Fruit fly (Drosophila melanogaster) whole organism, embryonic: ENCODE results near the gene Bx42.
A peak's percentile ranks its signal among the peaks of the same experiment; 100 is the strongest.

Experiments
- CG1233 ChIP-seq: fragments of 200-800 bp; sonication (Bioruptor generic); optimal IDR thresholded peaks from 4 replicates; lab custom pipeline; 2018; ENCODE audit warnings: missing biosample characterization, mild to moderate bottlenecking, missing genetic modification characterization
- CG12391 ChIP-seq: fragments of 200-800 bp; sonication (Bioruptor generic); optimal IDR thresholded peaks from 3 replicates; lab custom pipeline; 2018; ENCODE audit warnings: missing biosample characterization, mild to moderate bottlenecking, missing genetic modification characterization, moderate library complexity
- CG1529 ChIP-seq: fragments of 200-800 bp; sonication (Bioruptor generic); optimal IDR thresholded peaks from 3 replicates; lab custom pipeline; 2018; ENCODE audit warnings: missing biosample characterization, missing genetic modification characterization
- CG15479 ChIP-seq: fragments of 200-800 bp; sonication (Bioruptor generic); optimal IDR thresholded peaks from 3 replicates; lab custom pipeline; 2019; ENCODE audit warnings: missing biosample characterization, mild to moderate bottlenecking, missing genetic modification characterization, moderate library complexity
- CG18262 ChIP-seq: fragments of 200-800 bp; optimal IDR thresholded peaks from 3 replicates; lab custom pipeline; 2019; ENCODE audit warnings: missing biosample characterization, mild to moderate bottlenecking, missing genetic modification characterization, moderate library complexity
- CG2120 ChIP-seq: fragments of 200-800 bp; sonication (Bioruptor generic); optimal IDR thresholded peaks from 3 replicates; lab custom pipeline; 2016; ENCODE audit warnings: missing biosample characterization, missing genetic modification characterization
- CG2712 ChIP-seq: fragments of 200-800 bp; optimal IDR thresholded peaks from 3 replicates; lab custom pipeline; 2019; ENCODE audit warnings: missing biosample characterization, mild to moderate bottlenecking, missing genetic modification characterization, moderate library complexity
- CG32532 ChIP-seq: fragments of 200-800 bp; sonication (Bioruptor generic); IDR thresholded peaks from 2 replicates; pipeline ENCODE4 v1.3.6; 2022; ENCODE audit warnings: missing biosample characterization, missing genetic modification characterization
- CG4424 ChIP-seq: fragments of 200-800 bp; sonication (Bioruptor generic); optimal IDR thresholded peaks from 3 replicates; lab custom pipeline; 2016; ENCODE audit warnings: missing biosample characterization, missing genetic modification characterization
- CG4854 ChIP-seq: fragments of 200-800 bp; sonication (Bioruptor generic); optimal IDR thresholded peaks from 2 replicates; lab custom pipeline; 2016; ENCODE audit warnings: missing biosample characterization, missing genetic modification characterization, inconsistent platforms
- CG6654 ChIP-seq: fragments of 200-800 bp; sonication (Bioruptor generic); optimal IDR thresholded peaks from 2 replicates; lab custom pipeline; 2017; ENCODE audit warnings: missing biosample characterization, mild to moderate bottlenecking, missing genetic modification characterization
- CG7786 ChIP-seq: fragments of 200-800 bp; sonication (Bioruptor generic); optimal IDR thresholded peaks from 2 replicates; lab custom pipeline; 2016; ENCODE audit warnings: missing biosample characterization, missing genetic modification characterization
- CG7839 ChIP-seq: fragments of 200-800 bp; sonication (Bioruptor generic); optimal IDR thresholded peaks from 3 replicates; lab custom pipeline; 2018; ENCODE audit warnings: missing biosample characterization, mild to moderate bottlenecking, missing genetic modification characterization, moderate library complexity
- CG9797 ChIP-seq: fragments of 200-800 bp; sonication (Bioruptor generic); optimal IDR thresholded peaks from 3 replicates; lab custom pipeline; 2018; ENCODE audit warnings: missing biosample characterization, mild to moderate bottlenecking, missing genetic modification characterization
- CG9876 ChIP-seq: fragments of 200-800 bp; sonication (Bioruptor generic); optimal IDR thresholded peaks from 2 replicates; lab custom pipeline; 2016; ENCODE audit warnings: missing biosample characterization, missing genetic modification characterization
- Chrac-16 ChIP-seq: fragments of 200-800 bp; sonication (Bioruptor generic); optimal IDR thresholded peaks from 3 replicates; lab custom pipeline; 2016; ENCODE audit warnings: missing biosample characterization, missing genetic modification characterization
- CoRest ChIP-seq: fragments of 200-800 bp; sonication (Bioruptor generic); optimal IDR thresholded peaks from 3 replicates; lab custom pipeline; 2018; ENCODE audit warnings: missing biosample characterization, mild to moderate bottlenecking, missing genetic modification characterization, moderate library complexity
- Dll ChIP-seq: fragments of 200-800 bp; sonication (Bioruptor generic); IDR thresholded peaks from 4 replicates; pipeline ENCODE4 v1.3.6; 2022; ENCODE audit warnings: missing biosample characterization, missing genetic modification characterization; ENCODE audit not compliant: partially characterized antibody
- E2f2 ChIP-seq: fragments of 200-800 bp; sonication (Bioruptor generic); IDR thresholded peaks from 2 replicates; pipeline ENCODE4 v1.3.6; 2022; ENCODE audit warnings: missing biosample characterization, missing genetic modification characterization
- Fer1 ChIP-seq: fragments of 200-800 bp; sonication (Bioruptor generic); optimal IDR thresholded peaks from 2 replicates; lab custom pipeline; 2017; ENCODE audit warnings: missing biosample characterization, mild to moderate bottlenecking, missing genetic modification characterization
- Hey ChIP-seq: fragments of 200-800 bp; sonication (Bioruptor generic); optimal IDR thresholded peaks from 3 replicates; lab custom pipeline; 2018; ENCODE audit warnings: missing biosample characterization, mild to moderate bottlenecking, missing genetic modification characterization
- HmgZ ChIP-seq: fragments of 200-800 bp; sonication (Bioruptor generic); optimal IDR thresholded peaks from 2 replicates; lab custom pipeline; 2018; ENCODE audit warnings: missing biosample characterization, mild to moderate bottlenecking, missing genetic modification characterization
- Hr51 ChIP-seq, 2 experiments: fragments of 200-800 bp; sonication (Bioruptor generic); optimal IDR thresholded peaks; 2 replicates in 1 of 2; 3 replicates in 1 of 2; lab custom pipeline; 2016 to 2018; ENCODE audit warnings: missing biosample characterization in 2 of 2, missing genetic modification characterization in 2 of 2, mild to moderate bottlenecking in 1 of 2, moderate library complexity in 1 of 2
- Meics ChIP-seq: fragments of 200-800 bp; sonication (Bioruptor generic); optimal IDR thresholded peaks from 2 replicates; lab custom pipeline; 2017; ENCODE audit warnings: missing biosample characterization, mild to moderate bottlenecking, missing genetic modification characterization
- Nf-YC ChIP-seq: fragments of 200-800 bp; optimal IDR thresholded peaks from 3 replicates; lab custom pipeline; 2019; ENCODE audit warnings: missing biosample characterization, mild to moderate bottlenecking, missing genetic modification characterization, moderate library complexity
- Ptx1 ChIP-seq: fragments of 200-800 bp; sonication (Bioruptor generic); IDR thresholded peaks from 2 replicates; pipeline ENCODE4 v1.3.6; 2022; ENCODE audit warnings: missing biosample characterization, missing genetic modification characterization
- Rfx ChIP-seq: fragments of 200-800 bp; sonication (Bioruptor generic); IDR thresholded peaks from 2 replicates; pipeline ENCODE4 v1.3.6; 2022; ENCODE audit warnings: missing biosample characterization, missing genetic modification characterization
- Six4 ChIP-seq: fragments of 200-800 bp; sonication (Bioruptor generic); optimal IDR thresholded peaks from 2 replicates; lab custom pipeline; 2016; ENCODE audit warnings: missing biosample characterization, missing genetic modification characterization
- az2 ChIP-seq: fragments of 200-800 bp; sonication (Bioruptor generic); optimal IDR thresholded peaks from 3 replicates; lab custom pipeline; 2016; ENCODE audit warnings: missing biosample characterization, missing genetic modification characterization
- croc ChIP-seq: fragments of 200-800 bp; sonication (Bioruptor generic); conservative IDR thresholded peaks from 3 replicates; pipeline ENCODE4 v1.3.6; 2022; ENCODE audit warnings: missing biosample characterization, missing genetic modification characterization
- dmrt11E ChIP-seq: fragments of 200-800 bp; sonication (Bioruptor generic); optimal IDR thresholded peaks from 3 replicates; lab custom pipeline; 2018; ENCODE audit warnings: missing biosample characterization, mild to moderate bottlenecking, missing genetic modification characterization, moderate library complexity
- dmrt99B ChIP-seq: fragments of 200-800 bp; sonication (Bioruptor generic); optimal IDR thresholded peaks from 2 replicates; lab custom pipeline; 2018; ENCODE audit warnings: missing biosample characterization, mild to moderate bottlenecking, missing genetic modification characterization, moderate library complexity
- emc ChIP-seq: fragments of 200-800 bp; sonication (Bioruptor generic); optimal IDR thresholded peaks from 2 replicates; lab custom pipeline; 2016; ENCODE audit warnings: missing biosample characterization, missing genetic modification characterization
- ewg ChIP-seq: fragments of 200-800 bp; sonication (Bioruptor generic); optimal IDR thresholded peaks from 3 replicates; lab custom pipeline; 2017; ENCODE audit warnings: mild to moderate bottlenecking, missing biosample characterization, missing genetic modification reagents, missing genetic modification characterization
- fru ChIP-seq: fragments of >200 bp; optimal IDR thresholded peaks from 2 replicates; lab custom pipeline; 2017
- gcm ChIP-seq: fragments of 200-800 bp; sonication (Bioruptor generic); optimal IDR thresholded peaks from 2 replicates; lab custom pipeline; 2019; ENCODE audit warnings: missing biosample characterization, mild to moderate bottlenecking, missing genetic modification characterization, moderate library complexity
- gem ChIP-seq: fragments of 200-800 bp; sonication (Bioruptor generic); optimal IDR thresholded peaks from 2 replicates; lab custom pipeline; 2019; ENCODE audit warnings: missing biosample characterization, mild to moderate bottlenecking, missing genetic modification characterization, moderate library complexity
- hth ChIP-seq: fragments of >200 bp; optimal IDR thresholded peaks from 2 replicates; lab custom pipeline; 2017; ENCODE audit warnings: inconsistent platforms
- lmd ChIP-seq: fragments of 200-800 bp; sonication (Bioruptor generic); IDR thresholded peaks from 2 replicates; pipeline ENCODE4 v1.3.6; 2022; ENCODE audit warnings: missing biosample characterization, missing genetic modification characterization
- mld ChIP-seq: fragments of 200-800 bp; sonication (Bioruptor generic); IDR thresholded peaks from 3 replicates; pipeline ENCODE4 v1.3.6; 2022; ENCODE audit warnings: missing biosample characterization, missing genetic modification characterization; ENCODE audit not compliant: partially characterized antibody
- nerfin-1 ChIP-seq: fragments of 200-800 bp; sonication (Bioruptor generic); optimal IDR thresholded peaks from 3 replicates; lab custom pipeline; 2019; ENCODE audit warnings: missing biosample characterization, mild to moderate bottlenecking, missing genetic modification characterization, moderate library complexity
- odd ChIP-seq: fragments of 200-800 bp; sonication (Bioruptor generic); optimal IDR thresholded peaks from 2 replicates; lab custom pipeline; 2017; ENCODE audit warnings: missing biosample characterization, mild to moderate bottlenecking, missing genetic modification characterization
- seq ChIP-seq: fragments of 200-800 bp; sonication (Bioruptor generic); IDR thresholded peaks from 2 replicates; pipeline ENCODE4 v1.3.6; 2022; ENCODE audit warnings: missing biosample characterization, missing genetic modification characterization
- sisA ChIP-seq: fragments of 200-800 bp; sonication (Bioruptor generic); IDR thresholded peaks from 2 replicates; pipeline ENCODE4 v1.3.6; 2022; ENCODE audit warnings: missing biosample characterization, missing genetic modification characterization
- sna ChIP-seq: fragments of 200-800 bp; sonication (Bioruptor generic); IDR thresholded peaks from 2 replicates; pipeline ENCODE4 v1.3.6; 2022; ENCODE audit warnings: missing biosample characterization, missing genetic modification characterization; ENCODE audit not compliant: partially characterized antibody
- sob ChIP-seq: fragments of 200-800 bp; sonication (Bioruptor generic); IDR thresholded peaks from 2 replicates; pipeline ENCODE4 v1.3.6; 2022; ENCODE audit warnings: missing biosample characterization, missing genetic modification characterization
- ssp ChIP-seq: fragments of 200-800 bp; sonication (Bioruptor generic); IDR thresholded peaks from 2 replicates; pipeline ENCODE4 v1.3.6; 2022; ENCODE audit warnings: missing biosample characterization, missing genetic modification characterization
- trem ChIP-seq: fragments of 200-800 bp; optimal IDR thresholded peaks from 3 replicates; lab custom pipeline; 2019; ENCODE audit warnings: missing biosample characterization, mild to moderate bottlenecking, missing genetic modification characterization, moderate library complexity
- wek ChIP-seq: fragments of 200-800 bp; sonication (Bioruptor generic); optimal IDR thresholded peaks from 3 replicates; lab custom pipeline; 2018; ENCODE audit warnings: missing biosample characterization, mild to moderate bottlenecking, missing genetic modification characterization, moderate library complexity

Bx42 gene

dm6 chrX:9134922-9135453 is 28.6 kb upstream of the Bx42 start, which contains the start of gene fend (continued):
- TF ChIP-seq sna (GFP tag; lab: Robert Waterston, UW) (no peak), CG9876 (GFP tag; lab: Kevin White, UChicago) (no peak), CG6654 (no peak), Fer1 (GFP tag; lab: Kevin White, UChicago) (peak; percentile 63), hth (lab: Kevin White, UChicago) (no peak), CG4424 (GFP tag; lab: Kevin White, UChicago) (peak; percentile 33), Meics (peak; percentile 53), gem (tag; lab: Kevin White, UChicago) (peak; percentile 57), sisA (no peak), croc (GFP tag; lab: Robert Waterston, UW) (no peak), emc (GFP tag; lab: Kevin White, UChicago) (no peak), seq (0 out of 2 replicates have a peak, but pooled peaks have one; percentile 10), odd (GFP tag; lab: Kevin White, UChicago) (peak; percentile 13), ewg (GFP tag; lab: Kevin White, UChicago) (peak; percentile 9), Chrac-16 (GFP tag; lab: Kevin White, UChicago) (peak; percentile 22), CG7786 (no peak), CG1529 (GFP tag; lab: Kevin White, UChicago) (peak; percentile 17), CG7839 (peak; percentile 60), CG18262 (tag; lab: Kevin White, UChicago) (peak; percentile 61), Six4 (GFP tag; lab: Kevin White, UChicago) (peak; percentile 18), sob (GFP tag; lab: Robert Waterston, UW) (0 out of 2 replicates have a peak, but pooled peaks have one; percentile 17), trem (tag; lab: Kevin White, UChicago) (peak; percentile 23), dmrt99B (tag; lab: Kevin White, UChicago) (peak; percentile 53), Ptx1 (GFP tag; lab: Robert Waterston, UW) (0 out of 2 replicates have a peak, but pooled peaks have one; percentile 29), dmrt11E (tag; lab: Kevin White, UChicago) (peak; percentile 13), lmd (GFP tag; lab: Robert Waterston, UW) (peak; percentile 29; the same call in 1 of the 2 replicates), ssp (no peak), E2f2 (GFP tag; lab: Robert Waterston, UW) (peak; percentile 21; the same call in 1 of the 2 replicates), CG32532 (GFP tag; lab: Robert Waterston, UW) (peak; percentile 28; the same call in 1 of the 2 replicates), CG15479 (GFP tag; lab: Kevin White, UChicago) (peak; percentile 47), az2 (GFP tag; lab: Kevin White, UChicago) (peak; percentile 34), Dll (no peak), Hey (tag; lab: Kevin White, UChicago) (no peak), CG1233 (GFP tag; lab: Kevin White, UChicago) (peak; percentile 21), Hr51 (GFP tag; optimal IDR thresholded peaks at IDR 0.05; lab: Kevin White, UChicago) (peak; percentile 7 to 53), CG2712 (tag; lab: Kevin White, UChicago) (peak; percentile 48), mld (GFP tag; lab: Robert Waterston, UW) (no peak), wek (no peak), Rfx (GFP tag; lab: Robert Waterston, UW) (peak; percentile 27; the same call in 1 of the 2 replicates), CoRest (tag; lab: Kevin White, UChicago) (peak; percentile 60), CG9797 (no peak), CG12391 (tag; lab: Kevin White, UChicago) (peak; percentile 60), nerfin-1 (peak; percentile 35), fru (lab: Kevin White, UChicago) (no peak), gcm (GFP tag; lab: Kevin White, UChicago) (peak; percentile 12), HmgZ (peak; percentile 41), Nf-YC (tag; lab: Kevin White, UChicago) (peak; percentile 55), CG4854 (no peak), CG2120 (peak; percentile 31)
